Fruit fly (Drosophila melanogaster) whole organism, prepupa: ENCODE data around the gene CG17681.

Source experiments
- CG3919 ChIP-seq: fragments of 200-800 bp; sonication (Bioruptor generic); optimal IDR thresholded peaks from 3 replicates; lab custom pipeline; 2016; ENCODE audit warnings: missing biosample characterization, missing genetic modification characterization
- CG8319 ChIP-seq: fragments of 200-800 bp; sonication (Bioruptor generic); optimal IDR thresholded peaks from 3 replicates; lab custom pipeline; 2016; ENCODE audit warnings: missing biosample characterization, missing genetic modification characterization
- Sox102F ChIP-seq: fragments of 200-800 bp; sonication (Bioruptor generic); optimal IDR thresholded peaks from 2 replicates; lab custom pipeline; 2016; ENCODE audit warnings: missing biosample characterization, mild to moderate bottlenecking, missing genetic modification characterization
- Sox14 ChIP-seq: fragments of 200-800 bp; sonication (Bioruptor generic); optimal IDR thresholded peaks from 3 replicates; lab custom pipeline; 2016; ENCODE audit warnings: missing biosample characterization, missing genetic modification characterization
- topi ChIP-seq: fragments of 200-800 bp; sonication (Bioruptor generic); optimal IDR thresholded peaks from 3 replicates; lab custom pipeline; 2016; ENCODE audit warnings: missing biosample characterization, missing genetic modification characterization

- no peak for TF ChIP-seq Sox14
- no peak for TF ChIP-seq CG3919 (GFP tag; lab: Kevin White, UChicago)
- no peak for TF ChIP-seq topi (GFP tag; lab: Kevin White, UChicago)
- TF ChIP-seq CG8319 (GFP tag; lab: Kevin White, UChicago): no peak
- TF ChIP-seq Sox102F: no peak
These were observed 3.0 kb downstream of the CG17681 start, which contains the start of gene CG5783 for dm6 chr2L:18155877-18156276.
